Fruit fly (Drosophila melanogaster) whole organism, embryonic: ENCODE data around the gene CG34057.

Experiments
- Atf6 ChIP-seq: fragments of 200-800 bp; sonication (Bioruptor generic); IDR thresholded peaks from 2 replicates; pipeline ENCODE4 v1.3.6; 2022; ENCODE audit warnings: missing biosample characterization, missing genetic modification characterization
- Blimp-1 ChIP-seq: fragments of 200-800 bp; sonication (Bioruptor generic); optimal IDR thresholded peaks from 3 replicates; lab custom pipeline; 2018; ENCODE audit warnings: missing biosample characterization, missing genetic modification characterization, mild to moderate bottlenecking, moderate library complexity, missing genetic modification reagents
- CG11504 ChIP-seq: fragments of 200-800 bp; sonication (Bioruptor generic); optimal IDR thresholded peaks from 3 replicates; lab custom pipeline; 2019; ENCODE audit warnings: missing biosample characterization, mild to moderate bottlenecking, missing genetic modification characterization, moderate library complexity
- CG12155 ChIP-seq: fragments of 200-800 bp; sonication (Bioruptor generic); optimal IDR thresholded peaks from 3 replicates; lab custom pipeline; 2016; ENCODE audit warnings: missing biosample characterization, missing genetic modification characterization
- CG12299 ChIP-seq: fragments of 200-800 bp; sonication (Bioruptor generic); optimal IDR thresholded peaks from 2 replicates; lab custom pipeline; 2018; ENCODE audit warnings: missing biosample characterization, mild to moderate bottlenecking, missing genetic modification characterization
- CG12942 ChIP-seq: fragments of 200-800 bp; sonication (Bioruptor generic); optimal IDR thresholded peaks from 3 replicates; lab custom pipeline; 2016; ENCODE audit warnings: missing biosample characterization, missing genetic modification characterization
- CG13775 ChIP-seq: fragments of 200-800 bp; sonication (Bioruptor generic); optimal IDR thresholded peaks from 3 replicates; lab custom pipeline; 2017; ENCODE audit warnings: missing biosample characterization, mild to moderate bottlenecking, missing genetic modification characterization
- CG14050 ChIP-seq: fragments of 200-800 bp; sonication (Bioruptor generic); IDR thresholded peaks from 3 replicates; pipeline ENCODE4 v1.3.6; 2022; ENCODE audit warnings: missing biosample characterization, missing genetic modification characterization
- CG15269 ChIP-seq: fragments of 200-800 bp; sonication (Bioruptor generic); optimal IDR thresholded peaks from 2 replicates; lab custom pipeline; 2018; ENCODE audit warnings: missing biosample characterization, mild to moderate bottlenecking, missing genetic modification characterization, moderate library complexity
- CG15514 ChIP-seq: fragments of 200-800 bp; sonication (Bioruptor generic); optimal IDR thresholded peaks from 3 replicates; lab custom pipeline; 2017; ENCODE audit warnings: missing biosample characterization, missing genetic modification characterization, mild to moderate bottlenecking, moderate library complexity, missing genetic modification reagents
- CG18262 ChIP-seq: fragments of 200-800 bp; optimal IDR thresholded peaks from 3 replicates; lab custom pipeline; 2019; ENCODE audit warnings: missing biosample characterization, mild to moderate bottlenecking, missing genetic modification characterization, moderate library complexity
- CG33213 ChIP-seq: fragments of 200-800 bp; sonication (Bioruptor generic); optimal IDR thresholded peaks from 3 replicates; lab custom pipeline; 2016; ENCODE audit warnings: missing biosample characterization, missing genetic modification characterization
- CG34422 ChIP-seq: fragments of 200-800 bp; sonication (Bioruptor generic); IDR thresholded peaks from 3 replicates; pipeline ENCODE4 v1.3.6; 2022; ENCODE audit warnings: missing biosample characterization, missing genetic modification characterization
- CG3847 ChIP-seq: fragments of 200-800 bp; sonication (Bioruptor generic); IDR thresholded peaks from 2 replicates; pipeline ENCODE4 v1.3.6; 2022; ENCODE audit warnings: missing biosample characterization, missing genetic modification characterization
- CG4360 ChIP-seq: fragments of 200-800 bp; sonication (Bioruptor generic); IDR thresholded peaks from 2 replicates; pipeline ENCODE4 v1.3.6; 2022; ENCODE audit warnings: missing biosample characterization, missing genetic modification characterization
- CG4707 ChIP-seq: fragments of 200-800 bp; sonication (Bioruptor generic); optimal IDR thresholded peaks from 2 replicates; lab custom pipeline; 2018; ENCODE audit warnings: missing biosample characterization, mild to moderate bottlenecking, missing genetic modification characterization, moderate library complexity
- CG5953 ChIP-seq: fragments of 200-800 bp; sonication (Bioruptor generic); IDR thresholded peaks from 2 replicates; pipeline ENCODE4 v1.3.6; 2022; ENCODE audit warnings: missing biosample characterization, missing genetic modification characterization
- CG6175 ChIP-seq: fragments of 200-800 bp; sonication (Bioruptor generic); IDR thresholded peaks from 3 replicates; pipeline ENCODE4 v1.3.6; 2022; ENCODE audit warnings: missing biosample characterization, missing genetic modification characterization
- CG8944 ChIP-seq: fragments of 200-800 bp; sonication (Bioruptor generic); optimal IDR thresholded peaks from 3 replicates; lab custom pipeline; 2016; ENCODE audit warnings: missing biosample characterization, missing genetic modification characterization
- CG9437 ChIP-seq: fragments of 200-800 bp; sonication (Bioruptor generic); optimal IDR thresholded peaks from 2 replicates; lab custom pipeline; 2018; ENCODE audit warnings: missing biosample characterization, mild to moderate bottlenecking, missing genetic modification characterization
- Deaf1 ChIP-seq: fragments of 200-800 bp; optimal IDR thresholded peaks from 3 replicates; lab custom pipeline; 2019; ENCODE audit warnings: missing biosample characterization, mild to moderate bottlenecking, missing genetic modification characterization, moderate library complexity
- Dip3 ChIP-seq: fragments of 200-800 bp; sonication (Bioruptor generic); optimal IDR thresholded peaks from 3 replicates; lab custom pipeline; 2016; ENCODE audit warnings: missing biosample characterization, missing genetic modification characterization
- Drgx ChIP-seq: fragments of 200-800 bp; sonication (Bioruptor generic); IDR thresholded peaks from 2 replicates; pipeline ENCODE4 v1.3.6; 2022; ENCODE audit warnings: missing biosample characterization, missing genetic modification characterization
- E2f1 ChIP-seq: fragments of 200-800 bp; sonication (Bioruptor generic); IDR thresholded peaks from 2 replicates; pipeline ENCODE4 v1.3.6; 2022; ENCODE audit warnings: missing biosample characterization, missing genetic modification characterization
- Gsc ChIP-seq: fragments of 200-800 bp; sonication (Bioruptor generic); IDR thresholded peaks from 2 replicates; pipeline ENCODE4 v1.3.6; 2022; ENCODE audit warnings: missing biosample characterization, missing genetic modification characterization
- H2.0 ChIP-seq: fragments of 200-800 bp; sonication (Bioruptor generic); IDR thresholded peaks from 2 replicates; pipeline ENCODE4 v1.3.6; 2022; ENCODE audit warnings: missing biosample characterization, missing genetic modification characterization
- Hand ChIP-seq: fragments of 200-800 bp; sonication (Bioruptor generic); optimal IDR thresholded peaks from 2 replicates; lab custom pipeline; 2017; ENCODE audit warnings: mild to moderate bottlenecking, missing biosample characterization, missing genetic modification reagents, missing genetic modification characterization
- Myb ChIP-seq: fragments of 200-800 bp; sonication (Bioruptor generic); optimal IDR thresholded peaks from 2 replicates; lab custom pipeline; 2016; ENCODE audit warnings: missing biosample characterization, missing genetic modification characterization
- Nf-YB ChIP-seq: fragments of 200-800 bp; sonication (Bioruptor generic); optimal IDR thresholded peaks from 3 replicates; lab custom pipeline; 2019; ENCODE audit warnings: missing biosample characterization, mild to moderate bottlenecking, missing genetic modification characterization, moderate library complexity
- Side ChIP-seq: fragments of 200-800 bp; sonication (Bioruptor generic); optimal IDR thresholded peaks from 2 replicates; lab custom pipeline; 2016; ENCODE audit warnings: missing biosample characterization, missing genetic modification characterization
- Sin3A ChIP-seq: fragments of >200 bp; optimal IDR thresholded peaks from 2 replicates; lab custom pipeline; 2018
- Spps ChIP-seq: fragments of 200-800 bp; sonication (Bioruptor generic); optimal IDR thresholded peaks from 2 replicates; lab custom pipeline; 2018; ENCODE audit warnings: missing biosample characterization, mild to moderate bottlenecking, missing genetic modification characterization
- Usf ChIP-seq: fragments of 200-800 bp; sonication (Bioruptor generic); optimal IDR thresholded peaks from 2 replicates; lab custom pipeline; 2017; ENCODE audit warnings: missing genotype, missing biosample characterization, missing genetic modification characterization
- aop ChIP-seq: fragments of 200-800 bp; sonication (Bioruptor generic); IDR thresholded peaks from 2 replicates; pipeline ENCODE4 v1.3.6; 2022; ENCODE audit warnings: missing biosample characterization, missing genetic modification characterization
- ase ChIP-seq: fragments of 200-800 bp; sonication (Bioruptor generic); IDR thresholded peaks from 3 replicates; pipeline ENCODE4 v1.3.6; 2022; ENCODE audit warnings: missing biosample characterization, missing genetic modification characterization
- chinmo ChIP-seq: fragments of 200-800 bp; sonication (Bioruptor generic); IDR thresholded peaks from 4 replicates; pipeline ENCODE4 v1.3.6; 2022; ENCODE audit warnings: missing biosample characterization, missing genetic modification characterization; ENCODE audit not compliant: partially characterized antibody
- chn ChIP-seq: fragments of 200-800 bp; sonication (Bioruptor generic); optimal IDR thresholded peaks from 2 replicates; lab custom pipeline; 2016; ENCODE audit warnings: missing biosample characterization, missing genetic modification characterization
- croc ChIP-seq: fragments of 200-800 bp; sonication (Bioruptor generic); conservative IDR thresholded peaks from 3 replicates; pipeline ENCODE4 v1.3.6; 2022; ENCODE audit warnings: missing biosample characterization, missing genetic modification characterization
- eyg ChIP-seq: fragments of 200-800 bp; sonication (Bioruptor generic); optimal IDR thresholded peaks from 3 replicates; lab custom pipeline; 2016; ENCODE audit warnings: missing biosample characterization, missing genetic modification characterization
- grn ChIP-seq: fragments of 200-800 bp; sonication (Bioruptor generic); optimal IDR thresholded peaks from 3 replicates; lab custom pipeline; 2017; ENCODE audit warnings: missing biosample characterization, missing genetic modification characterization
- gro ChIP-seq: fragments of 200-800 bp; sonication (Bioruptor generic); optimal IDR thresholded peaks from 2 replicates; lab custom pipeline; 2016; ENCODE audit warnings: missing biosample characterization, missing genetic modification characterization
- gsb ChIP-seq: fragments of 200-800 bp; sonication (Bioruptor generic); IDR thresholded peaks from 2 replicates; pipeline ENCODE4 v1.3.6; 2022; ENCODE audit warnings: missing biosample characterization, missing genetic modification characterization
- her ChIP-seq: fragments of 200-800 bp; sonication (Bioruptor generic); optimal IDR thresholded peaks from 2 replicates; lab custom pipeline; 2016; ENCODE audit warnings: missing biosample characterization, missing genetic modification characterization
- jigr1 ChIP-seq: fragments of 200-800 bp; sonication (Bioruptor generic); IDR thresholded peaks from 3 replicates; pipeline ENCODE4 v1.3.6; 2022; ENCODE audit warnings: missing biosample characterization, missing genetic modification characterization
- lmd ChIP-seq: fragments of 200-800 bp; sonication (Bioruptor generic); IDR thresholded peaks from 2 replicates; pipeline ENCODE4 v1.3.6; 2022; ENCODE audit warnings: missing biosample characterization, missing genetic modification characterization
- mld ChIP-seq: fragments of 200-800 bp; sonication (Bioruptor generic); IDR thresholded peaks from 3 replicates; pipeline ENCODE4 v1.3.6; 2022; ENCODE audit warnings: missing biosample characterization, missing genetic modification characterization; ENCODE audit not compliant: partially characterized antibody
- pzg ChIP-seq: fragments of 200-800 bp; sonication (Bioruptor generic); optimal IDR thresholded peaks from 3 replicates; lab custom pipeline; 2018; ENCODE audit warnings: missing biosample characterization, mild to moderate bottlenecking, missing genetic modification characterization, moderate library complexity
- sim ChIP-seq: fragments of 200-800 bp; sonication (Bioruptor generic); IDR thresholded peaks from 2 replicates; pipeline ENCODE4 v1.3.6; 2022; ENCODE audit warnings: missing biosample characterization, missing genetic modification characterization
- slbo ChIP-seq: fragments of 200-800 bp; sonication (Bioruptor generic); IDR thresholded peaks from 2 replicates; pipeline ENCODE4 v1.3.6; 2022; ENCODE audit warnings: missing biosample characterization, missing genetic modification characterization
- slp2 ChIP-seq: fragments of 200-800 bp; sonication (Bioruptor generic); optimal IDR thresholded peaks from 2 replicates; lab custom pipeline; 2016; ENCODE audit warnings: missing biosample characterization, missing genetic modification characterization
- tgo ChIP-seq: fragments of 200-800 bp; sonication (Bioruptor generic); IDR thresholded peaks from 3 replicates; pipeline ENCODE4 v1.3.6; 2022; ENCODE audit warnings: missing biosample characterization, missing genetic modification characterization

Gene CG34057

dm6 chr3L:895314-895980, 1.7 kb upstream of the CG34057 start, which contains the start of gene CG34056 (continued):
- TF ChIP-seq jigr1 = peak; percentile 86
- TF ChIP-seq Blimp-1 (GFP tag; lab: Kevin White, UChicago) = peak; percentile 91
- TF ChIP-seq H2.0 (GFP tag; lab: Robert Waterston, UW) = peak; percentile 92
- peak; percentile 64 for TF ChIP-seq chn
- peak; percentile 91 for TF ChIP-seq CG15269
- peak; percentile 90 for TF ChIP-seq ase (GFP tag; lab: Robert Waterston, UW)
- TF ChIP-seq mld (GFP tag; lab: Robert Waterston, UW) = no peak
- TF ChIP-seq Deaf1 (tag; lab: Kevin White, UChicago) = peak; percentile 78
- TF ChIP-seq Side (GFP tag; lab: Kevin White, UChicago) = peak; percentile 71
- peak; percentile 96 for TF ChIP-seq tgo
- peak; percentile 94 for TF ChIP-seq CG34422 (GFP tag; lab: Robert Waterston, UW)
- TF ChIP-seq gro (GFP tag; lab: Kevin White, UChicago) = peak; percentile 80
- TF ChIP-seq CG12299 (tag; lab: Kevin White, UChicago) = peak; percentile 89
- peak; percentile 81 for TF ChIP-seq aop (GFP tag; lab: Robert Waterston, UW)
- peak; percentile 75 for TF ChIP-seq CG33213 (GFP tag; lab: Kevin White, UChicago)
- TF ChIP-seq pzg = no peak
- peak; percentile 75 for TF ChIP-seq Dip3 (GFP tag; lab: Kevin White, UChicago)
- peak; percentile 77; the same call in 1 of the 2 replicates for TF ChIP-seq CG4360 (GFP tag; lab: Robert Waterston, UW)
- peak; percentile 86; the same call in 2 of the 4 replicates for TF ChIP-seq chinmo
- TF ChIP-seq Sin3A (lab: Kevin White, UChicago) = no peak
- peak; percentile 38 for TF ChIP-seq CG8944 (GFP tag; lab: Kevin White, UChicago)
- peak; percentile 69 for TF ChIP-seq slp2 (GFP tag; lab: Kevin White, UChicago)
- peak; percentile 83 for TF ChIP-seq croc
- peak; percentile 32 for TF ChIP-seq Usf (GFP tag; lab: Kevin White, UChicago)
- TF ChIP-seq Myb = peak; percentile 45
- TF ChIP-seq CG14050 (GFP tag; lab: Robert Waterston, UW) = peak; percentile 93
- peak; percentile 24 for TF ChIP-seq her (GFP tag; lab: Kevin White, UChicago)
- TF ChIP-seq Gsc (GFP tag; lab: Robert Waterston, UW) = peak; percentile 85; the same call in 1 of the 2 replicates
- peak; percentile 95 for TF ChIP-seq lmd
- TF ChIP-seq Hand = peak; percentile 40
- TF ChIP-seq gsb (GFP tag; lab: Robert Waterston, UW) = peak; percentile 94
- no peak for TF ChIP-seq grn
- TF ChIP-seq CG9437 (GFP tag; lab: Kevin White, UChicago) = peak; percentile 68
- TF ChIP-seq CG11504 (tag; lab: Kevin White, UChicago) = peak; percentile 95
- TF ChIP-seq Spps = peak; percentile 89
- TF ChIP-seq CG18262 = peak; percentile 93
- peak; percentile 79 for TF ChIP-seq sim (GFP tag; lab: Robert Waterston, UW)
- peak; percentile 74 for TF ChIP-seq CG4707 (GFP tag; lab: Kevin White, UChicago)
- peak; percentile 84 for TF ChIP-seq CG15514 (GFP tag; lab: Kevin White, UChicago)
- peak; percentile 85 for TF ChIP-seq CG3847 (GFP tag; lab: Robert Waterston, UW)
- TF ChIP-seq Atf6 = peak; percentile 91
- TF ChIP-seq CG6175 = peak; percentile 89
- TF ChIP-seq E2f1 (GFP tag; lab: Robert Waterston, UW) = peak; percentile 96
- peak; percentile 99 for TF ChIP-seq Drgx (GFP tag; lab: Robert Waterston, UW)
- peak; percentile 92 for TF ChIP-seq CG5953 (GFP tag; lab: Robert Waterston, UW)
- peak; percentile 75 for TF ChIP-seq CG12155 (GFP tag; lab: Kevin White, UChicago)
- TF ChIP-seq eyg (GFP tag; lab: Kevin White, UChicago) = peak; percentile 83
- TF ChIP-seq CG13775 = peak; percentile 68
- TF ChIP-seq Nf-YB (GFP tag; lab: Kevin White, UChicago) = peak; percentile 73
- TF ChIP-seq slbo (GFP tag; lab: Robert Waterston, UW) = peak; percentile 90
- TF ChIP-seq CG12942 (GFP tag; lab: Kevin White, UChicago) = peak; percentile 74
